Worm (Caenorhabditis elegans) whole organism, midembryonic: ENCODE data around the gene hse-5.

Source experiments
- klf-2 ChIP-seq: fragments of 200-800 bp; sonication (Bioruptor generic); conservative IDR thresholded peaks from 2 replicates; pipeline ENCODE4 v1.3.6; 2022; ENCODE audit warnings: missing genetic modification reagents, missing genetic modification characterization, missing compliant biosample characterization
- med-1 ChIP-seq: sonication (generic microtip); optimal IDR thresholded peaks from 2 replicates; lab custom pipeline; 2017; ENCODE audit warnings: missing genetic modification characterization, mild to moderate bottlenecking, missing compliant biosample characterization, antibody characterized with exemption, missing genetic modification reagents; ENCODE audit not compliant: insufficient read depth
- tab-1 ChIP-seq: fragments of 200-800 bp; sonication (Bioruptor generic); IDR thresholded peaks from 2 replicates; pipeline ENCODE4 v1.3.6; 2022; ENCODE audit warnings: missing genetic modification characterization, missing compliant biosample characterization
- ztf-29 ChIP-seq: fragments of 200-800 bp; sonication (Bioruptor generic); IDR thresholded peaks from 2 replicates; pipeline ENCODE4 v1.3.6; 2022; ENCODE audit warnings: missing genetic modification reagents, missing genetic modification characterization, missing compliant biosample characterization

DNA sequence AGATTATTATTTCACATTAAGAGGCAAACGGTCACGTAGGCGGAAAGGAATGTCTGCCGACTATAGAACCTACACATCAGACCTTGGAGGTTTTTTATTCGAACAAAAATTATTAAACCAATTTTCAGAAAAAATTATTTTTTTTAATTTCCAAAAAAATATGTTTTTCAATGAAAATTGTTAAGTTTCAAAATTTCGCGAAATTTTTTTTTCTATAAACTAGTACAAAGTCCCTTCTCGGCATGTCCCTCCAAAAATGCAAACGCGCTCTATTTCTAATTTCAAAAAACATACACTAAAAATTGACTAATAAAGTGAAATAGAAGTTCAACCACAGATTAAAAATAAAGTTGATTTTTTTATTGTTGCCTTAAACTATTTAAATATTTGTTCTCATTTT is 19.8 kb downstream of the hse-5 start, which contains the start of gene ckb-1:
- TF ChIP-seq klf-2 (GFP tag; lab: Robert Waterston, UW), result no peak
- no peak for TF ChIP-seq med-1 (GFP tag; lab: Kevin White, UChicago)
- TF ChIP-seq tab-1 (GFP tag; lab: Robert Waterston, UW), result no peak
- no peak for TF ChIP-seq ztf-29
